Worm (Caenorhabditis elegans) whole organism, mixed stage, embryonic: ENCODE measurements around the gene C03G6.17.

Experiments
- blmp-1 ChIP-seq: fragments of 150-350 bp; optimal IDR thresholded peaks from 2 replicates; lab custom pipeline; 2014; ENCODE audit warnings: missing biosample characterization, missing genetic modification characterization
- ceh-43 ChIP-seq: fragments of 200-800 bp; sonication (Bioruptor generic); optimal IDR thresholded peaks from 2 replicates; lab custom pipeline; 2018; ENCODE audit warnings: mild to moderate bottlenecking, missing genetic modification characterization, moderate library complexity, missing compliant biosample characterization
- ceh-83 ChIP-seq: fragments of 200-800 bp; sonication (Bioruptor generic); optimal IDR thresholded peaks from 2 replicates; lab custom pipeline; 2018; ENCODE audit warnings: mild to moderate bottlenecking, missing genetic modification characterization, missing compliant biosample characterization
- mab-5 ChIP-seq: fragments of 150-350 bp; optimal IDR thresholded peaks from 2 replicates; lab custom pipeline; 2014; ENCODE audit warnings: missing biosample characterization, missing genetic modification characterization
- mep-1 ChIP-seq: fragments of 150-350 bp; optimal IDR thresholded peaks from 2 replicates; lab custom pipeline; 2017; ENCODE audit warnings: missing biosample characterization, missing genetic modification reagents, missing genetic modification characterization, inconsistent platforms
- unc-62 ChIP-seq: fragments of 150-350 bp; optimal IDR thresholded peaks from 2 replicates; lab custom pipeline; 2014; ENCODE audit warnings: missing biosample characterization, missing genetic modification reagents, missing genetic modification characterization

ce11 chrV:7391933-7392332, 11.0 kb upstream of the C03G6.17 start, which contains the start of gene fbxa-105:
- TF ChIP-seq blmp-1 (no peak), unc-62 (GFP tag; lab: Kevin White, UChicago) (no peak), ceh-83 (GFP tag; lab: Kevin White, UChicago) (no peak), ceh-43 (GFP tag; lab: Kevin White, UChicago) (no peak), mep-1 (tag; lab: Kevin White, UChicago) (no peak), mab-5 (tag; lab: Kevin White, UChicago) (no peak)
